Fruit fly (Drosophila melanogaster) whole organism, adult: Measurements from ENCODE around the gene CG10298.

ENCODE experiments used
- CG12768 ChIP-seq: fragments of 200-800 bp; sonication (Bioruptor generic); optimal IDR thresholded peaks from 2 replicates; lab custom pipeline; 2017; ENCODE audit warnings: missing biosample characterization, missing genetic modification characterization, mild to moderate bottlenecking, moderate library complexity, missing genetic modification reagents
- CG14711 ChIP-seq: fragments of 200-800 bp; sonication (Bioruptor generic); optimal IDR thresholded peaks from 2 replicates; lab custom pipeline; 2018; ENCODE audit warnings: missing biosample characterization, mild to moderate bottlenecking, missing genetic modification characterization, moderate library complexity
- CG1620 ChIP-seq: fragments of 200-800 bp; sonication (Bioruptor generic); optimal IDR thresholded peaks from 2 replicates; lab custom pipeline; 2016; ENCODE audit warnings: missing biosample characterization, missing genetic modification characterization
- CG33017 ChIP-seq: fragments of 200-800 bp; sonication (Bioruptor generic); optimal IDR thresholded peaks from 2 replicates; lab custom pipeline; 2018; ENCODE audit warnings: missing biosample characterization, mild to moderate bottlenecking, missing genetic modification characterization, moderate library complexity
- CG5204 ChIP-seq: fragments of 200-800 bp; sonication (Bioruptor generic); optimal IDR thresholded peaks from 2 replicates; lab custom pipeline; 2016; ENCODE audit warnings: missing biosample characterization, missing genetic modification characterization
- CG7045 ChIP-seq: fragments of 200-800 bp; sonication (Bioruptor generic); optimal IDR thresholded peaks from 2 replicates; lab custom pipeline; 2017; ENCODE audit warnings: missing biosample characterization, mild to moderate bottlenecking, missing genetic modification characterization
- Crg-1 ChIP-seq: fragments of 200-800 bp; sonication (Bioruptor generic); optimal IDR thresholded peaks from 2 replicates; lab custom pipeline; 2016; ENCODE audit warnings: missing biosample characterization, missing genetic modification characterization
- Hr96 ChIP-seq: fragments of 200-800 bp; sonication (Bioruptor generic); optimal IDR thresholded peaks from 2 replicates; lab custom pipeline; 2016; ENCODE audit warnings: missing biosample characterization, missing genetic modification characterization
- bab1 ChIP-seq: fragments of 200-800 bp; sonication (Bioruptor generic); optimal IDR thresholded peaks from 3 replicates; lab custom pipeline; 2019; ENCODE audit warnings: missing biosample characterization, mild to moderate bottlenecking, missing genetic modification characterization, moderate library complexity
- cnc ChIP-seq, 2 experiments: fragments of >200 bp; optimal IDR thresholded peaks; 2 replicates each; lab custom pipeline; 2017
- kay ChIP-seq: fragments of 200-800 bp; sonication (Bioruptor generic); peaks from one replicate; lab custom pipeline; 2016; ENCODE audit warnings: missing biosample characterization, missing genetic modification characterization, borderline replicate concordance
- tj ChIP-seq: fragments of 200-800 bp; sonication (Bioruptor generic); optimal IDR thresholded peaks from 3 replicates; lab custom pipeline; 2017; ENCODE audit warnings: missing biosample characterization, mild to moderate bottlenecking, missing genetic modification characterization, moderate library complexity
- toe ChIP-seq: fragments of 200-800 bp; sonication (Bioruptor generic); optimal IDR thresholded peaks from 2 replicates; lab custom pipeline; 2016; ENCODE audit warnings: missing biosample characterization, missing genetic modification characterization

DNA sequence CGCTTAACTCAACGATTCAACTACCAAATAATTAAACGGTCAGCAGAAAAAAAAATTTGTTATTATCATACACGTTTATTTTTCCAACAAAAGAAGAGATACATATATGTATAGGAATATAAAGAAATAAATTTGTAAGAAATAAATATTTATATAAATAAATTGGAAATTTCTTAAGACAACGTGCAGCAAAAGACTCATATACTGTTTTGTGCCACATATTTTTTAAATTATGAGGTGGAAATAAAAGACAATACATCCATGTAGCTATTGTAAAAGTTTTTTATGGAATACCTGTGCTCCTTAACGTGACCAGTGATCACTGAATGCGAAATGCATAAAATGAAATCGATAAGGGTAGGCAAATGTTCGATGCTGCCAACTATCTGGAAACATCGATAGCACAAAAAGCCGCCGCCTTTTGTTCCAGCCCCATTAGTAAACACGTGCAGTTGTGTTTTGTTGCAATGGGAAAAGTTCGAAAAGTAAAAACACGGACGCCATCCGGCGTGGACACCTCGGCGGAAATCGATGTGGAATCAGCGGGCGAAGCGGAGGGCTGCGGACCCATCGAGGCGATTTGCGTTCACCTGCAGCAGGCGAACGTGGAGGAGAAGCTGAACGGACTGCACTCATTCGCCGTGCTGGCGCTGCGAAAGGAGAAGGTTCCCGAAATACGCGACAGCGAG, 25.9 kb downstream of the CG10298 start, which contains the start of gene CG10286:
- TF ChIP-seq Crg-1 (no peak), CG33017 (tag; lab: Kevin White, UChicago) (no peak), kay (GFP tag; lab: Kevin White, UChicago) (no peak), cnc (optimal IDR thresholded peaks at IDR 0.05; lab: Kevin White, UChicago) (no peak), CG14711 (tag; lab: Kevin White, UChicago) (peak; percentile 38), toe (GFP tag; lab: Kevin White, UChicago) (peak; percentile 37), Hr96 (GFP tag; lab: Kevin White, UChicago) (no peak), tj (GFP tag; lab: Kevin White, UChicago) (peak; percentile 36), CG7045 (no peak), CG1620 (no peak), bab1 (GFP tag; lab: Kevin White, UChicago) (peak; percentile 20), CG12768 (GFP tag; lab: Kevin White, UChicago) (no peak), CG5204 (GFP tag; lab: Kevin White, UChicago) (no peak)
